Worm (Caenorhabditis elegans) whole organism, L4 larva: ENCODE measurements around the gene srb-18.

Source experiments
- F44E2.7 ChIP-seq: fragments of 200-800 bp; sonication (Bioruptor generic); IDR thresholded peaks from 2 replicates; pipeline ENCODE4 v2.1.2; 2022; ENCODE audit warnings: missing genetic modification characterization, missing compliant biosample characterization
- ama-1 ChIP-seq: fragments of 150-350 bp; optimal IDR thresholded peaks from 2 replicates; lab custom pipeline; 2014; ENCODE audit warnings: inconsistent platforms, mixed read lengths
- ceh-44 ChIP-seq: fragments of 200-800 bp; sonication (Bioruptor generic); IDR thresholded peaks from 2 replicates; pipeline ENCODE4 v1.3.6; 2022; ENCODE audit warnings: missing genetic modification reagents, missing genetic modification characterization, missing compliant biosample characterization
- jun-1 ChIP-seq: fragments of 150-350 bp; optimal IDR thresholded peaks from 2 replicates; lab custom pipeline; 2014; ENCODE audit warnings: missing biosample characterization, missing genetic modification reagents, missing genetic modification characterization
- lim-7 ChIP-seq: fragments of 200-800 bp; sonication (Bioruptor generic); IDR thresholded peaks from 2 replicates; pipeline ENCODE4 v1.3.6; 2022; ENCODE audit warnings: missing genetic modification characterization, missing compliant biosample characterization
- lin-39 ChIP-seq: fragments of 150-350 bp; optimal IDR thresholded peaks from 2 replicates; lab custom pipeline; 2014; ENCODE audit warnings: missing biosample characterization, missing genetic modification reagents, missing genetic modification characterization
- nhr-25 ChIP-seq: sonication (generic microtip); optimal IDR thresholded peaks from 2 replicates; lab custom pipeline; 2017; ENCODE audit warnings: missing genetic modification characterization, mild to moderate bottlenecking, missing compliant biosample characterization, antibody characterized with exemption, moderate library complexity, borderline replicate concordance; ENCODE audit not compliant: insufficient read depth
- nhr-42 ChIP-seq: fragments of 200-800 bp; sonication (Bioruptor generic); IDR thresholded peaks from 2 replicates; pipeline ENCODE4 v1.3.6; 2022; ENCODE audit warnings: missing genetic modification characterization, missing compliant biosample characterization
- nhr-6 ChIP-seq: fragments of 150-350 bp; optimal IDR thresholded peaks from 2 replicates; lab custom pipeline; 2014; ENCODE audit warnings: missing biosample characterization, missing genetic modification characterization
- pha-4 ChIP-seq, 2 experiments: fragments of 150-350 bp in 1 of 2; fragments of 200-800 bp in 1 of 2; sonication (Bioruptor generic) in 1 of 2; IDR thresholded peaks in 1 of 2; optimal IDR thresholded peaks in 1 of 2; 2 replicates each; pipeline versions ENCODE4 v1.3.6 to Lab custom; 2014 to 2022; ENCODE audit warnings: missing genetic modification characterization in 2 of 2, missing genetic modification reagents in 2 of 2, missing biosample characterization in 1 of 2, missing compliant biosample characterization in 1 of 2
- unc-39 ChIP-seq: sonication (generic microtip); optimal IDR thresholded peaks from 2 replicates; lab custom pipeline; 2017; ENCODE audit warnings: missing biosample characterization, missing genetic modification characterization
- ztf-7 ChIP-seq: fragments of 150-350 bp; optimal IDR thresholded peaks from 2 replicates; lab custom pipeline; 2014; ENCODE audit warnings: missing biosample characterization, missing genetic modification characterization

ce11 chrV:7497440-7497839 lies 17.6 kb upstream of the srb-18 start, which contains the start of gene srh-79:
- no peak for TF ChIP-seq lim-7 (GFP tag; lab: Robert Waterston, UW)
- no peak for TF ChIP-seq F44E2.7 (GFP tag; lab: Robert Waterston, UW)
- TF ChIP-seq ama-1 (lab: Kevin White, UChicago): no peak
- no peak for TF ChIP-seq nhr-42 (GFP tag; lab: Robert Waterston, UW)
- no peak for TF ChIP-seq lin-39 (tag; lab: Kevin White, UChicago)
- TF ChIP-seq ztf-7: no peak
- no peak for TF ChIP-seq unc-39 (tag; lab: Kevin White, UChicago)
- TF ChIP-seq jun-1: no peak
- no peak for TF ChIP-seq ceh-44
- TF ChIP-seq nhr-25: no peak
- no peak for TF ChIP-seq pha-4 (GFP tag; IDR thresholded peaks at IDR 0.05; lab: Robert Waterston, UW)
- no peak for TF ChIP-seq pha-4 (tag; optimal IDR thresholded peaks at IDR 0.05; lab: Kevin White, UChicago)
- no peak for TF ChIP-seq nhr-6 (tag; lab: Kevin White, UChicago)
